Worm (Caenorhabditis elegans) whole organism, early embryonic: Measurements from ENCODE around the gene K07H8.9.

Experiments used
- B0310.2 ChIP-seq: sonication (generic microtip); optimal IDR thresholded peaks from 2 replicates; lab custom pipeline; 2016; ENCODE audit warnings: mild to moderate bottlenecking, missing genetic modification characterization, missing compliant biosample characterization
- F13C5.2 ChIP-seq: sonication (generic microtip); optimal IDR thresholded peaks from 2 replicates; lab custom pipeline; 2017; ENCODE audit warnings: mild to moderate bottlenecking, missing genetic modification characterization, inconsistent platforms, missing compliant biosample characterization
- aly-1 ChIP-seq: sonication (generic microtip); optimal IDR thresholded peaks from 2 replicates; lab custom pipeline; 2016; ENCODE audit warnings: missing genetic modification characterization, missing compliant biosample characterization
- ama-1 ChIP-seq: fragments of 150-350 bp; optimal IDR thresholded peaks from 2 replicates; lab custom pipeline; 2014
- ceh-13 ChIP-seq: fragments of 200-800 bp; sonication (Bioruptor generic); optimal IDR thresholded peaks from 2 replicates; lab custom pipeline; 2018; ENCODE audit warnings: mild to moderate bottlenecking, missing genetic modification characterization, missing compliant biosample characterization
- ceh-36 ChIP-seq: sonication (generic microtip); optimal IDR thresholded peaks from 2 replicates; lab custom pipeline; 2016; ENCODE audit warnings: missing genetic modification characterization, inconsistent platforms, missing compliant biosample characterization
- ets-7 ChIP-seq: sonication (generic microtip); optimal IDR thresholded peaks from 2 replicates; lab custom pipeline; 2016; ENCODE audit warnings: missing genotype, missing genetic modification characterization, missing compliant biosample characterization
- flt-1 ChIP-seq: fragments of 200-800 bp; sonication (Bioruptor generic); IDR thresholded peaks from 2 replicates; pipeline ENCODE4 v1.3.6; 2022; ENCODE audit warnings: missing genetic modification characterization, missing compliant biosample characterization
- hmbx-1 ChIP-seq: sonication (generic microtip); optimal IDR thresholded peaks from 2 replicates; lab custom pipeline; 2016; ENCODE audit warnings: mild to moderate bottlenecking, missing genetic modification characterization, missing compliant biosample characterization
- hmg-4 ChIP-seq: fragments of 200-800 bp; sonication (Bioruptor generic); optimal IDR thresholded peaks from 2 replicates; lab custom pipeline; 2018; ENCODE audit warnings: mild to moderate bottlenecking, missing genetic modification characterization, missing compliant biosample characterization
- hnd-1 ChIP-seq: sonication (generic microtip); optimal IDR thresholded peaks from 2 replicates; lab custom pipeline; 2016; ENCODE audit warnings: missing genetic modification characterization, missing compliant biosample characterization
- pes-1 ChIP-seq: fragments of 200-800 bp; sonication (Bioruptor generic); IDR thresholded peaks from 2 replicates; pipeline ENCODE4 v1.3.6; 2022; ENCODE audit warnings: missing genetic modification reagents, missing genetic modification characterization, missing compliant biosample characterization
- scrt-1 ChIP-seq: fragments of 200-800 bp; sonication (Bioruptor generic); IDR thresholded peaks from 2 replicates; pipeline ENCODE4 v1.3.6; 2022; ENCODE audit warnings: missing genetic modification characterization, missing compliant biosample characterization
- sea-1 ChIP-seq: fragments of 200-800 bp; sonication (Bioruptor generic); conservative IDR thresholded peaks from 2 replicates; pipeline ENCODE4 v1.3.6; 2022; ENCODE audit warnings: missing genetic modification characterization, missing compliant biosample characterization
- tbx-11 ChIP-seq: fragments of 200-800 bp; sonication (Bioruptor generic); IDR thresholded peaks from 2 replicates; pipeline ENCODE4 v1.3.6; 2022; ENCODE audit warnings: missing genetic modification characterization, missing compliant biosample characterization
- tbx-37 ChIP-seq: fragments of 200-800 bp; sonication (Bioruptor generic); conservative IDR thresholded peaks from 2 replicates; pipeline ENCODE4 v1.3.6; 2022; ENCODE audit warnings: missing genetic modification reagents, missing genetic modification characterization, missing compliant biosample characterization
- tra-4 ChIP-seq: sonication (generic microtip); optimal IDR thresholded peaks from 2 replicates; lab custom pipeline; 2017; ENCODE audit warnings: missing genetic modification characterization, missing compliant biosample characterization

Gene K07H8.9

DNA sequence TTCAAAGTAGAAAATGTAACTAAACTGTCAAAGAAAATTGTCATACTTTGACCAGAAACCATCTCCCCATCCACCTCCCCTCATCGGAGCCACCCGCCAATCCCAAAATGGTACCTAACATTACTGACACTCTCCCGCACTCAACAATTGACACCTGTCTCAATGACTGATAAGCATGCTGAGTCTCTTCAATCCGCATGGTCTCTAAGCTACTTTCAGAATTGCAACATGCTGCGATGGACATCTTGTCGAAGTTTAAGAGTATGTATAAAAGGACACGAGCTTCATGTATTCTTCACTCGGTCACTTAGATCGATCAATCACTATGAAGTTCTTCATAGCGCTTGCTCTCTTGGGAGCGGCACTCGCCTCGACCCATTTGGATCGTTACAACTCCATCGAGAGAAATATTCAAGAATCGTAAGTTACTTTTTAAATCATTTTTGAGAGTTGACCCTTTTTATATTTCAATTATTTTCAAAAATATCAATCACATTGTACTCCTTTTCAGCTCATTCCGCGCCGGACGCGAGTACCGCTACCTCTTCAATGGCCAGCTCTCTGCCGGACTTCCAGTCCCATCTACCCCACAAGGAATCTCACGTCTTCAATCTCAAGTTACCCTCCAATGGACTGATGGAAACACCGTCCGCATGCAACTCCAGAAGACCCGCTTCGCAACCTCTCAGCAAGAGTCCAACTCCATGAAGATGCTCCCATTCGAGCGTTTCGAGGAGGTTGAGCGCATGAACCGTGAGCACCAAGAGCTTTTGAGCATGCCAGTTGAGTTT, 25.2 kb downstream of the K07H8.9 start, which contains the start of gene vit-6:
Gene vit-6, plus strand, starts transcription at position 310 of the 791 bp plus-strand sequence.
- TF ChIP-seq F13C5.2 (tag; lab: Kevin White, UChicago) (no peak), tra-4 (tag; lab: Kevin White, UChicago) (no peak)

DNA sequence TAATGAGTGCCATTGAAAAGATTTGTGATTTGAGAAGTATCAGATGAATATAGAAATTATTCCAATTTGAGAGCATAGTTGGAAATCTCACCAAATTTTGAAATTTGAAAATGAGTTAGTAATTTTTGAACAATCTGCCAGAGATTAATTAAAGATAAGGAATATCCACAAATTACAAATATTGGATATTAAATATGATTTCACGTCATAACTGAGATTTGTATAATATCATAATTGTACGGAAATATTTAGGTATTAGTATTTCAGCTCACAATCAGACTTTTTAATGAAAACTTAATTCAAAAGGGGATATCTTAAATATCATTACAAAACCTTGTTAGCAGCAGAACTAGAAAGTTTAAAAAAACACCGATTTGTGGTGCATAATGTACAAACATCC, 26.4 kb downstream of the K07H8.9 start, which contains the start of gene K07H8.7:
Gene K07H8.7, minus strand, starts transcription at position 101 of the 400 bp plus-strand sequence.
- TF ChIP-seq tra-4 (tag; lab: Kevin White, UChicago) (no peak), pes-1 (GFP tag; lab: Robert Waterston, UW) (no peak)

DNA sequence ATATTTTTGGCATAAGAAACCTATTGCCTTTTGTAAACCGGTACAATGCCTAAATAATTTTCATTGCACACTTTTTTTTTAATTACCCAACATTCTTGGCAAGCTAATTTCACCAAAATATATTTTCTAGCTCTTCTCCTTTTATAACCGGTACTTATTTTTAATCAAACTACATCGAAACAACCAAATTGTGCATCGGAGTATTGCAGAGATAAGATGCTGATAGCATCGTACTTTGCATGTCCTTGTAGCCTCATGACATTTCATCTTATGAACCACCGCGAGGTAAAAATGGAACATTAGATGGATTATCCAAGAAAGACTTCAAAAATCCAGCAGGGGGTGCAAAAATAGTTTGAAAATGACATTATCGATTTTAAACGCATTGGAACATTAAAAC, 31.1 kb downstream of the K07H8.9 start:
- TF ChIP-seq ceh-13 (no peak), aly-1 (tag; lab: Kevin White, UChicago) (no peak), hnd-1 (tag; lab: Kevin White, UChicago) (no peak), tbx-11 (GFP tag; lab: Robert Waterston, UW) (no peak), tbx-37 (GFP tag; lab: Robert Waterston, UW) (no peak), tra-4 (tag; lab: Kevin White, UChicago) (no peak), B0310.2 (tag; lab: Kevin White, UChicago) (no peak), sea-1 (GFP tag; lab: Robert Waterston, UW) (no peak), scrt-1 (GFP tag; lab: Robert Waterston, UW) (no peak), F13C5.2 (tag; lab: Kevin White, UChicago) (no peak), ets-7 (tag; lab: Kevin White, UChicago) (no peak), flt-1 (GFP tag; lab: Robert Waterston, UW) (no peak)

DNA sequence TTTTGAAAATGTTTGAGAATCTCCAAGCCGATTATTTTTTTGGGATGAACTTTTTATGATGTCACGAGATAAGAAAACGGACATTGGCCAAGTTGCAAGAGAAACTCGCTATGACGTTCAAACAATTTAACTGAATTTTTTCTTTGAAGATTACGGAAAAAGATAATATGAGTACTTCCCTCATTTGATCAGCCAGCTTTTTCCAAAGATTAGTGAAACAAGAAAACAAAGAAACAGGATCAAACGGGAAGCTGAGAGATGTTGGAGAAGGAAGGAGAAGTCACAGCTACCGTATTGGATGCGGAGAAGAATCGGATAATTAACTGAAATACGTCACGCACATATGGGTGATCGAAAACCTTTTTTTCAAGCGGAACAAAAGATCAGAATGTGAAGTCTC, 32.1 kb downstream of the K07H8.9 start:
- no peak for TF ChIP-seq pes-1 (GFP tag; lab: Robert Waterston, UW)
- TF ChIP-seq flt-1 (GFP tag; lab: Robert Waterston, UW), result no peak
- TF ChIP-seq tra-4 (tag; lab: Kevin White, UChicago), result no peak
- no peak for TF ChIP-seq sea-1 (GFP tag; lab: Robert Waterston, UW)
- no peak for TF ChIP-seq aly-1 (tag; lab: Kevin White, UChicago)
- TF ChIP-seq ceh-13, result no peak
- TF ChIP-seq tbx-11 (GFP tag; lab: Robert Waterston, UW), result no peak
- no peak for TF ChIP-seq F13C5.2 (tag; lab: Kevin White, UChicago)
- TF ChIP-seq scrt-1 (GFP tag; lab: Robert Waterston, UW), result no peak
- TF ChIP-seq tbx-37 (GFP tag; lab: Robert Waterston, UW), result no peak
- no peak for TF ChIP-seq hmbx-1 (tag; lab: Kevin White, UChicago)

DNA sequence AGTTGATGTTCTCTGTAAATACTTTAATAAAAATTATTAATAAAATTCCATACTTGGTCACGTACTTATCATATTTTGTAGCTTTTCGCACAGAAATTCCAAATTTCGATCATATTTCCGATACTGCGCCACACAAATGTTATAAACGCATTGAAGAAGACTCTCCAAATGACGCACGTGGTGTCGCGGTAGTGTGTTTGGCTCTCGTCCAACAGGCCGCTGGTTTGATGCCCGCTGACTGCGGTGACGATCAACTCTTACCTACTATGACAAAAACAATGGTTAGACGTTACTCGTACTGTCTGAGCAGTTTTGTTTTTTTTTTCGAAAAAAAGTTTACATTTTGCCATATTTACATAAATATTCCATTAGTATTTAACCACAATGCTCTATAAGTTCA, 33.4 kb downstream of the K07H8.9 start:
- TF ChIP-seq ama-1 (lab: Kevin White, UChicago) (no peak), ceh-13 (peak; percentile 97), hmbx-1 (tag; lab: Kevin White, UChicago) (peak; percentile 92), flt-1 (GFP tag; lab: Robert Waterston, UW) (peak; percentile 99), tbx-11 (GFP tag; lab: Robert Waterston, UW) (peak; percentile 96), scrt-1 (GFP tag; lab: Robert Waterston, UW) (peak; percentile 96; the same call in 1 of the 2 replicates), hnd-1 (tag; lab: Kevin White, UChicago) (peak; percentile 93), pes-1 (GFP tag; lab: Robert Waterston, UW) (peak; percentile 97), ceh-36 (peak; percentile 97), B0310.2 (tag; lab: Kevin White, UChicago) (peak; percentile 97), ets-7 (tag; lab: Kevin White, UChicago) (peak; percentile 81), sea-1 (GFP tag; lab: Robert Waterston, UW) (peak; percentile 95), hmg-4 (GFP tag; lab: Kevin White, UChicago) (no peak), F13C5.2 (tag; lab: Kevin White, UChicago) (peak; percentile 98), aly-1 (tag; lab: Kevin White, UChicago) (peak; percentile 91), tbx-37 (GFP tag; lab: Robert Waterston, UW) (peak; percentile 95), tra-4 (tag; lab: Kevin White, UChicago) (peak; percentile 91)

DNA sequence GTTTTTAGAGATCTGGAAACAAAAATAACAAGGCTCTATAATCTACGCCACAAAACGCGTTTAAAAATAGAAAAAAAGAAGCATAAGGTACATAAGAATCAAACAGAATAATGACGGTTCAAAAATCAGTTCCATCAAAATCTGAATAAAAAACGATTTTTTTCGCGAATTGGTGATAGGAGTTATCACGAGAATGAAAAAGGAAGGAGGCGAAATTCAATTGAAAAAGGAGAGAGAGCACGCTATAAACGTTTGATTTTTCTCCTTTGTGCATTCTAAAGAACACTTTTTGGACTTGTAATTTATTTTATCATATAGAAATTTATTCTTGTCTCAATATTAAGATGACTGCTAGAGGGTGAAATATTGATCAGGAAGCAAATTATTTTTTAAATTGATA, 34.9 kb downstream of the K07H8.9 start:
- TF ChIP-seq aly-1 (tag; lab: Kevin White, UChicago) (no peak), tbx-11 (GFP tag; lab: Robert Waterston, UW) (no peak), hmbx-1 (tag; lab: Kevin White, UChicago) (no peak), B0310.2 (tag; lab: Kevin White, UChicago) (no peak), tra-4 (tag; lab: Kevin White, UChicago) (no peak), scrt-1 (GFP tag; lab: Robert Waterston, UW) (no peak), hmg-4 (GFP tag; lab: Kevin White, UChicago) (no peak), F13C5.2 (tag; lab: Kevin White, UChicago) (no peak), tbx-37 (GFP tag; lab: Robert Waterston, UW) (no peak), pes-1 (GFP tag; lab: Robert Waterston, UW) (no peak), sea-1 (GFP tag; lab: Robert Waterston, UW) (no peak), ceh-36 (no peak)

DNA sequence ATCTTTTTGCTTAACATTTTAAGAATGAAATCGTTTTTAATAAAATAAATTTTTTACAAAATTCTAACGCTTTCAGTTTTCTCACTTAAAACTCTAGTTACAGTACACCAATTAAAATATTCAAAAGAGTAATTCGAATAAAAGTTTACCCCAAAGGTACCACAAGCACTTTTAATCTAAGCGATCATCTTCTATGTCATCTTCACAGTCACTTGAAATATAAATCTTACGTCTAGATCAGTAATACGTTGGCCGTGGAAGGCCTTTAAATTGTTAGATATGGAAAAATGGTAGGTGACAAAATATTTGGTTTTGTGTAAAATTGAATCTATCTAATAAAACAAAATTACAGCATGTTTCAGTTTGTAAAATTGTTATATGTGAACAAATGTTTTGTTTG, 38.9 kb downstream of the K07H8.9 start:
- TF ChIP-seq ceh-13 (no peak), ets-7 (tag; lab: Kevin White, UChicago) (no peak), scrt-1 (GFP tag; lab: Robert Waterston, UW) (no peak), aly-1 (tag; lab: Kevin White, UChicago) (no peak)
